Worm (Caenorhabditis elegans): ENCODE data around the gene nas-33.

Gene nas-33

DNA sequence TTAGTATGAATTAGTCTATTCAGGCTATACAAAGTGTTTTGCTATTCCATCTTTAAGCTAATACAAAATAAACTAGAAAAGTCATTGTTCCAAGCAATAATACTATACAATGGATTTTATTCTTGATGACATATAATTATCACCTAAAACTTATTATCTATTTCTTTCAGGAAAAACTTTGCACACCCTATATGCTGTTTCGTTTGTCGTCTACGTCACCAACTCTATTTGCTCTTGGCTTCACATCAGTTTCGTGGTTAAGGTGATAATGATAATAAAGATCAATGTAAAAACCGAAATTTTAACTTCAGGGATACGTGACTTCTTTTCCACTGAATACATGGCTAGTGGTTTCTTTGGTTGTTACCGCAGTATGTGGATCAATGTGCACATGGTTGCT is 7.4 kb upstream of the nas-33 start:
- TF ChIP-seq pha-4 (tag; optimal IDR thresholded peaks at IDR 0.05): no peak
- no peak for TF ChIP-seq ceh-31 (tag; optimal IDR thresholded peaks at IDR 0.05)
- no peak for TF ChIP-seq dmd-4 (tag; optimal IDR thresholded peaks at IDR 0.05; ENCODE audit: borderline replicate concordance)
- TF ChIP-seq T23F11.4 (GFP tag; optimal IDR thresholded peaks at IDR 0.05): no peak
- no peak for TF ChIP-seq tbx-2 (tag; optimal IDR thresholded peaks at IDR 0.05)

ce11 chrX:6461729-6462128 is 6.7 kb upstream of the nas-33 start, which contains the start of gene K04E7.1:
Gene K04E7.1, plus strand, starts transcription at chrX:6462029.
- TF ChIP-seq ceh-14 (tag; optimal IDR thresholded peaks at IDR 0.05) (no peak), fax-1 (tag; optimal IDR thresholded peaks at IDR 0.05) (no peak), C38D4.7 (GFP tag; optimal IDR thresholded peaks at IDR 0.05) (no peak), gmeb-2 (tag; optimal IDR thresholded peaks at IDR 0.05) (no peak), dve-1 (tag; optimal IDR thresholded peaks at IDR 0.05) (no peak), fkh-6 (tag; optimal IDR thresholded peaks at IDR 0.05) (no peak), hlh-15 (tag; optimal IDR thresholded peaks at IDR 0.05) (no peak), lin-11 (tag; optimal IDR thresholded peaks at IDR 0.05) (no peak), hlh-6 (tag; optimal IDR thresholded peaks at IDR 0.05) (no peak), nhr-232 (tag; optimal IDR thresholded peaks at IDR 0.05) (no peak), pha-4 (tag; optimal IDR thresholded peaks at IDR 0.05) (no peak), sox-4 (tag; optimal IDR thresholded peaks at IDR 0.05) (no peak), tbx-2 (tag; optimal IDR thresholded peaks at IDR 0.05) (no peak), ets-4 (tag; optimal IDR thresholded peaks at IDR 0.05) (no peak), K02D7.2 (tag; optimal IDR thresholded peaks at IDR 0.05) (no peak)

DNA sequence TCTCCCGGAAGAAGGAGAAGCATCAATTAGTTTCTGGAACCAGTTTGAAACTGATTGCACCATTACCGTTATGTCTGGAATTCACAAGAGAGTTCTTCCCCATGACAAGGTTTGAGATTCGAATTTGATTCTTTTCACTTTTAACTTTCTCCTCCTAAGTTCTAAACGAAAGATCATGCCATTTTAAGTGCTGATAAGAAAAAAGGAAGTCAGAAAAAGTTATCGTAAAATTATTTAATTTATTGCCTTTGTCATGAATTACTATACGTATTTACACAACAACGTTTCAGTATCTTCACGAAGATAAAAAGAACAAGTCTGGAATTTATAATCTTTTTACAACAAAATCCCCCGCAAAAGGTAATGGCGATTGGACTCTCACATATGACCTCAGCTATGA is 5.1 kb upstream of the nas-33 start:
- TF ChIP-seq che-1 (tag; optimal IDR thresholded peaks at IDR 0.05): no peak
- no peak for TF ChIP-seq madf-2 (tag; optimal IDR thresholded peaks at IDR 0.05)
- no peak for TF ChIP-seq hlh-30 (tag; optimal IDR thresholded peaks at IDR 0.05; ENCODE audit: insufficient read depth)
- no peak for TF ChIP-seq sox-4 (tag; optimal IDR thresholded peaks at IDR 0.05)
- TF ChIP-seq T23F11.4 (GFP tag; optimal IDR thresholded peaks at IDR 0.05): no peak
- no peak for TF ChIP-seq dmd-4 (tag; optimal IDR thresholded peaks at IDR 0.05; ENCODE audit: borderline replicate concordance)
- TF ChIP-seq C08G9.2 (tag; optimal IDR thresholded peaks at IDR 0.05): no peak
- TF ChIP-seq fkh-6 (tag; optimal IDR thresholded peaks at IDR 0.05): no peak
- no peak for TF ChIP-seq pha-4 (tag; optimal IDR thresholded peaks at IDR 0.05)
- TF ChIP-seq ceh-22 (tag; optimal IDR thresholded peaks at IDR 0.05): no peak
- no peak for TF ChIP-seq elt-2 (tag; optimal IDR thresholded peaks at IDR 0.05)
- no peak for TF ChIP-seq ceh-2 (tag; optimal IDR thresholded peaks at IDR 0.05)
- TF ChIP-seq rnt-1 (tag; optimal IDR thresholded peaks at IDR 0.05): no peak
- TF ChIP-seq nhr-232 (tag; optimal IDR thresholded peaks at IDR 0.05): no peak
- TF ChIP-seq ceh-31 (tag; optimal IDR thresholded peaks at IDR 0.05): no peak
- no peak for TF ChIP-seq ceh-6 (GFP tag; optimal IDR thresholded peaks at IDR 0.05)
- TF ChIP-seq K09A11.1 (tag; optimal IDR thresholded peaks at IDR 0.05; ENCODE audit: insufficient read depth): no peak
- TF ChIP-seq elt-4 (tag; optimal IDR thresholded peaks at IDR 0.05): no peak
- TF ChIP-seq sox-2 (GFP tag; IDR thresholded peaks at IDR 0.05): no peak
- TF ChIP-seq lin-11 (tag; optimal IDR thresholded peaks at IDR 0.05): no peak

- TF ChIP-seq hlh-30 (tag; optimal IDR thresholded peaks at IDR 0.05; ENCODE audit: insufficient read depth) (no peak), C38D4.7 (GFP tag; optimal IDR thresholded peaks at IDR 0.05) (no peak), tbx-7 (tag; optimal IDR thresholded peaks at IDR 0.05) (no peak), F13H6.1 (tag; optimal IDR thresholded peaks at IDR 0.05) (no peak), C08G9.2 (tag; optimal IDR thresholded peaks at IDR 0.05) (no peak), sox-2 (GFP tag; IDR thresholded peaks at IDR 0.05) (no peak), fax-1 (tag; optimal IDR thresholded peaks at IDR 0.05) (no peak), sox-4 (tag; optimal IDR thresholded peaks at IDR 0.05) (no peak), ceh-24 (tag; optimal IDR thresholded peaks at IDR 0.05) (no peak), hlh-8 (tag; optimal IDR thresholded peaks at IDR 0.05) (no peak), pqm-1 (tag; optimal IDR thresholded peaks at IDR 0.05) (no peak), pax-1 (tag; optimal IDR thresholded peaks at IDR 0.05) (no peak)
Measured at ce11 chrX:6458467-6458866, 3.4 kb upstream of the nas-33 start.

Measured in whole organism, late embryonic.